Worm (Caenorhabditis elegans) whole organism, L1 larva: ENCODE results near the gene M04C3.5.

Experiments
- C16A3.4 ChIP-seq: fragments of 150-350 bp; optimal IDR thresholded peaks from 2 replicates; lab custom pipeline; 2014; ENCODE audit warnings: missing biosample characterization, missing genetic modification characterization
- C34B4.2 ChIP-seq: sonication (generic microtip); optimal IDR thresholded peaks from 2 replicates; lab custom pipeline; 2017; ENCODE audit warnings: mild to moderate bottlenecking, missing genetic modification characterization, missing compliant biosample characterization
- F16B12.6 ChIP-seq: fragments of 150-350 bp; optimal IDR thresholded peaks from 2 replicates; lab custom pipeline; 2014; ENCODE audit warnings: missing biosample characterization, missing genetic modification characterization
- Y116A8C.19 ChIP-seq: sonication (generic microtip); optimal IDR thresholded peaks from 2 replicates; lab custom pipeline; 2016; ENCODE audit warnings: missing compliant biosample characterization, missing genetic modification characterization, borderline replicate concordance
- aly-2 ChIP-seq: fragments of 150-350 bp; optimal IDR thresholded peaks from 2 replicates; lab custom pipeline; 2014; ENCODE audit warnings: missing biosample characterization, missing genetic modification characterization
- blmp-1 ChIP-seq: fragments of 150-350 bp; optimal IDR thresholded peaks from 2 replicates; lab custom pipeline; 2014; ENCODE audit warnings: missing biosample characterization, missing genetic modification characterization
- dpl-1 ChIP-seq, 3 experiments: fragments of 150-350 bp in 2 of 3; sonication (generic microtip) in 1 of 3; optimal IDR thresholded peaks; 2 replicates each; lab custom pipeline; 2014 to 2017; ENCODE audit warnings: missing biosample characterization in 3 of 3, missing genetic modification characterization in 3 of 3, missing genetic modification reagents in 3 of 3
- efl-1 ChIP-seq, 4 experiments: fragments of 150-350 bp; optimal IDR thresholded peaks in 3 of 4; peaks in 1 of 4; 1 replicate in 1 of 4; 2 replicates in 3 of 4; lab custom pipeline; 2014; ENCODE audit warnings: missing biosample characterization in 2 of 4, missing genetic modification characterization in 2 of 4, missing genetic modification reagents in 2 of 4
- efl-3 ChIP-seq: fragments of 200-800 bp; sonication (Bioruptor generic); optimal IDR thresholded peaks from 2 replicates; lab custom pipeline; 2018; ENCODE audit warnings: mild to moderate bottlenecking, missing genetic modification characterization, missing compliant biosample characterization
- egl-13 ChIP-seq: sonication (generic microtip); optimal IDR thresholded peaks from 2 replicates; lab custom pipeline; 2016; ENCODE audit warnings: missing genotype, missing genetic modification reagents, missing genetic modification characterization, missing compliant biosample characterization
- egl-27 ChIP-seq, 2 experiments: fragments of 150-350 bp in 1 of 2; sonication (generic microtip); optimal IDR thresholded peaks; 3 replicates each; lab custom pipeline; 2017 to 2018; ENCODE audit warnings: missing biosample characterization in 2 of 2, missing genetic modification characterization in 2 of 2, missing genetic modification reagents in 2 of 2
- elt-2 ChIP-seq: sonication (generic microtip); optimal IDR thresholded peaks from 2 replicates; lab custom pipeline; 2016; ENCODE audit warnings: missing genetic modification characterization, mild to moderate bottlenecking, inconsistent platforms, missing compliant biosample characterization, missing genetic modification reagents
- ets-5 ChIP-seq: fragments of 200-800 bp; sonication (Bioruptor generic); IDR thresholded peaks from 2 replicates; pipeline ENCODE4 v1.3.6; 2022; ENCODE audit warnings: missing genetic modification characterization, missing compliant biosample characterization
- fkh-8 ChIP-seq: sonication (generic microtip); optimal IDR thresholded peaks from 2 replicates; lab custom pipeline; 2016; ENCODE audit warnings: mild to moderate bottlenecking, missing genetic modification characterization, missing compliant biosample characterization
- hlh-17 ChIP-seq: fragments of 200-800 bp; sonication (Bioruptor generic); optimal IDR thresholded peaks from 2 replicates; lab custom pipeline; 2018; ENCODE audit warnings: missing genetic modification characterization, mild to moderate bottlenecking, missing compliant biosample characterization, moderate library complexity, borderline replicate concordance
- isw-1 ChIP-seq: fragments of 200-800 bp; sonication (Bioruptor generic); IDR thresholded peaks from 2 replicates; pipeline ENCODE4 v1.3.6; 2022; ENCODE audit warnings: missing genetic modification characterization, missing compliant biosample characterization
- lin-14 ChIP-seq: fragments of 200-800 bp; sonication (Bioruptor generic); optimal IDR thresholded peaks from 2 replicates; lab custom pipeline; 2018; ENCODE audit warnings: mild to moderate bottlenecking, missing genetic modification characterization, moderate library complexity, missing compliant biosample characterization
- lin-35 ChIP-seq, 2 experiments: fragments of 150-350 bp; optimal IDR thresholded peaks; 2 replicates each; lab custom pipeline; 2014; ENCODE audit warnings: missing biosample characterization in 2 of 2, missing genetic modification characterization in 2 of 2, missing genetic modification reagents in 2 of 2
- lir-3 ChIP-seq: sonication (generic microtip); optimal IDR thresholded peaks from 2 replicates; lab custom pipeline; 2016; ENCODE audit warnings: mild to moderate bottlenecking, missing genetic modification characterization, moderate library complexity, missing compliant biosample characterization; ENCODE audit not compliant: poor library complexity
- lsy-2 ChIP-seq, 2 experiments: fragments of 150-350 bp; optimal IDR thresholded peaks; 2 replicates each; lab custom pipeline; 2014; ENCODE audit warnings: missing biosample characterization in 2 of 2, missing genetic modification characterization in 2 of 2
- nhr-11 ChIP-seq: fragments of 150-350 bp; optimal IDR thresholded peaks from 2 replicates; lab custom pipeline; 2014; ENCODE audit warnings: missing biosample characterization, missing genetic modification characterization
- nhr-12 ChIP-seq: sonication (generic microtip); optimal IDR thresholded peaks from 2 replicates; lab custom pipeline; 2017; ENCODE audit warnings: missing biosample characterization, missing genetic modification characterization
- nhr-20 ChIP-seq: sonication (generic microtip); optimal IDR thresholded peaks from 2 replicates; lab custom pipeline; 2016; ENCODE audit warnings: mild to moderate bottlenecking, missing genetic modification characterization, missing compliant biosample characterization
- nhr-28 ChIP-seq: fragments of 150-350 bp; optimal IDR thresholded peaks from 2 replicates; lab custom pipeline; 2014; ENCODE audit warnings: missing biosample characterization, missing genetic modification characterization
- nhr-77 ChIP-seq: fragments of 150-350 bp; optimal IDR thresholded peaks from 2 replicates; lab custom pipeline; 2014; ENCODE audit warnings: missing biosample characterization, missing genetic modification characterization
- pag-3 ChIP-seq: sonication (generic microtip); optimal IDR thresholded peaks from 2 replicates; lab custom pipeline; 2017; ENCODE audit warnings: missing genetic modification characterization, mild to moderate bottlenecking, missing compliant biosample characterization, antibody characterized with exemption, borderline replicate concordance; ENCODE audit not compliant: insufficient read depth
- pqm-1 ChIP-seq: sonication (generic microtip); optimal IDR thresholded peaks from 3 replicates; lab custom pipeline; 2017; ENCODE audit warnings: missing biosample characterization, missing genetic modification characterization
- rnt-1 ChIP-seq: sonication (generic microtip); optimal IDR thresholded peaks from 2 replicates; lab custom pipeline; 2016; ENCODE audit warnings: mild to moderate bottlenecking, missing genetic modification characterization, moderate library complexity, missing compliant biosample characterization
- skn-1 ChIP-seq: fragments of 150-350 bp; optimal IDR thresholded peaks from 2 replicates; lab custom pipeline; 2014; ENCODE audit warnings: missing biosample characterization, missing genetic modification characterization
- sox-4 ChIP-seq: sonication (generic microtip); optimal IDR thresholded peaks from 2 replicates; lab custom pipeline; 2016; ENCODE audit warnings: missing genetic modification characterization, missing compliant biosample characterization
- swsn-7 ChIP-seq: sonication (generic microtip); optimal IDR thresholded peaks from 2 replicates; lab custom pipeline; 2016; ENCODE audit warnings: missing genetic modification characterization, missing compliant biosample characterization
- tbx-2 ChIP-seq: sonication (generic microtip); optimal IDR thresholded peaks from 2 replicates; lab custom pipeline; 2016; ENCODE audit warnings: missing genetic modification characterization, missing compliant biosample characterization
- vab-15 ChIP-seq: sonication (generic microtip); optimal IDR thresholded peaks from 2 replicates; lab custom pipeline; 2017; ENCODE audit warnings: missing genotype, mild to moderate bottlenecking, missing genetic modification characterization, missing compliant biosample characterization
- xbp-1 ChIP-seq: sonication (generic microtip); optimal IDR thresholded peaks from 2 replicates; lab custom pipeline; 2016; ENCODE audit warnings: missing genetic modification characterization, missing compliant biosample characterization
- ztf-11 ChIP-seq, 2 experiments: sonication (generic microtip); optimal IDR thresholded peaks; 2 replicates each; lab custom pipeline; 2016 to 2017; ENCODE audit warnings: missing genetic modification characterization in 2 of 2, missing biosample characterization in 1 of 2, missing compliant biosample characterization in 1 of 2

M04C3.5 gene

ce11 chrV:19403619-19404018, 45.9 kb upstream of the M04C3.5 start:
- no peak for TF ChIP-seq C34B4.2 (tag; lab: Kevin White, UChicago)
- no peak for TF ChIP-seq efl-1 (optimal IDR thresholded peaks at IDR 0.05; lab: Kevin White, UChicago)
- peak in 1 of 2 experiments; percentile 68 for TF ChIP-seq efl-1 (GFP tag; optimal IDR thresholded peaks at IDR 0.05 in 1 of 2; lab: Kevin White, UChicago)

- TF ChIP-seq lin-14 (GFP tag; lab: Kevin White, UChicago) (no peak), pqm-1 (tag; lab: Kevin White, UChicago) (no peak), hlh-17 (GFP tag; lab: Kevin White, UChicago) (no peak), nhr-28 (tag; lab: Kevin White, UChicago) (no peak), efl-1 (optimal IDR thresholded peaks at IDR 0.05; lab: Kevin White, UChicago) (no peak), efl-1 (GFP tag; optimal IDR thresholded peaks at IDR 0.05 in 1 of 2; lab: Kevin White, UChicago) (peak in 1 of 2 experiments; percentile 97), dpl-1 (GFP tag; optimal IDR thresholded peaks at IDR 0.05; lab: Kevin White, UChicago) (peak in 1 of 3 experiments; percentile 35), isw-1 (GFP tag; lab: Robert Waterston, UW) (no peak), aly-2 (tag; lab: Kevin White, UChicago) (no peak), efl-3 (no peak), fkh-8 (tag; lab: Kevin White, UChicago) (no peak), swsn-7 (tag; lab: Kevin White, UChicago) (no peak), rnt-1 (tag; lab: Kevin White, UChicago) (no peak), blmp-1 (tag; lab: Kevin White, UChicago) (no peak), C16A3.4 (tag; lab: Kevin White, UChicago) (no peak), elt-2 (tag; lab: Kevin White, UChicago) (peak; percentile 15), tbx-2 (tag; lab: Kevin White, UChicago) (no peak), nhr-20 (tag; lab: Kevin White, UChicago) (no peak), Y116A8C.19 (tag; lab: Kevin White, UChicago) (no peak), nhr-11 (tag; lab: Kevin White, UChicago) (no peak), egl-27 (tag; optimal IDR thresholded peaks at IDR 0.05; lab: Kevin White, UChicago) (no peak), lin-35 (GFP tag; optimal IDR thresholded peaks at IDR 0.05; lab: Kevin White, UChicago) (peak in 1 of 2 experiments; percentile 72), skn-1 (tag; lab: Kevin White, UChicago) (no peak), nhr-77 (tag; lab: Kevin White, UChicago) (no peak), ztf-11 (tag; optimal IDR thresholded peaks at IDR 0.05; lab: Kevin White, UChicago) (no peak), vab-15 (tag; lab: Kevin White, UChicago) (no peak), pag-3 (tag; lab: Kevin White, UChicago) (no peak), F16B12.6 (tag; lab: Kevin White, UChicago) (no peak), xbp-1 (no peak), egl-13 (no peak), nhr-12 (tag; lab: Kevin White, UChicago) (no peak), lir-3 (tag; lab: Kevin White, UChicago) (no peak), ets-5 (no peak), lsy-2 (tag; optimal IDR thresholded peaks at IDR 0.05; lab: Kevin White, UChicago) (no peak)
These were observed 44.2 kb upstream of the M04C3.5 start, which contains the start of the genes C25F9.6 and C25F9.10 for ce11 chrV:19405276-19405815. TSS of gene C25F9.6 (minus strand) at chrV:19405326. TSS of gene C25F9.10 (plus strand) at chrV:19405729.

- TF ChIP-seq elt-2 (tag; lab: Kevin White, UChicago) (peak; percentile 69), sox-4 (tag; lab: Kevin White, UChicago) (no peak), lin-35 (GFP tag; optimal IDR thresholded peaks at IDR 0.05; lab: Kevin White, UChicago) (peak in 1 of 2 experiments; percentile 26)
These were observed 38.9 kb upstream of the M04C3.5 start, which contains the start of gene C25F9.5 for ce11 chrV:19410663-19411062. TSS of gene C25F9.5 (minus strand) at chrV:19410857.
